Fruit fly (Drosophila melanogaster) whole organism: ENCODE measurements around the gene CG8460.

ENCODE experiments used
- CG8478 ChIP-seq: fragments of >200 bp; optimal IDR thresholded peaks from 2 replicates; lab custom pipeline; 2018; ENCODE audit warnings: inconsistent platforms
- Dll ChIP-seq: fragments of >200 bp; optimal IDR thresholded peaks from 2 replicates; lab custom pipeline; 2017
- EcR ChIP-seq, 2 experiments: fragments of >200 bp; optimal IDR thresholded peaks; 2 replicates each; lab custom pipeline; 2017; ENCODE audit warnings: missing biosample characterization in 2 of 2, missing genetic modification characterization in 2 of 2, missing genetic modification reagents in 2 of 2
- pan ChIP-seq: fragments of >200 bp; optimal IDR thresholded peaks from 2 replicates; lab custom pipeline; 2017
- psq ChIP-seq: fragments of >200 bp; optimal IDR thresholded peaks from 2 replicates; lab custom pipeline; 2017
- usp ChIP-seq: fragments of >200 bp; optimal IDR thresholded peaks from 2 replicates; lab custom pipeline; 2017; ENCODE audit warnings: missing biosample characterization, missing genetic modification characterization, mixed read lengths

Gene CG8460

dm6 chr2L:8233571-8233970 lies 36.6 kb downstream of the CG8460 start:
- TF ChIP-seq EcR (GFP tag; optimal IDR thresholded peaks at IDR 0.05; lab: Kevin White, UChicago) (no peak), Dll (no peak), pan (lab: Kevin White, UChicago) (no peak), psq (lab: Kevin White, UChicago) (no peak), CG8478 (no peak), usp (GFP tag; lab: Kevin White, UChicago) (no peak)

- TF ChIP-seq CG8478, result no peak
- no peak for TF ChIP-seq pan (lab: Kevin White, UChicago)
- TF ChIP-seq psq (lab: Kevin White, UChicago), result no peak
- TF ChIP-seq Dll, result no peak
- TF ChIP-seq usp (GFP tag; lab: Kevin White, UChicago), result no peak
- no peak for TF ChIP-seq EcR (GFP tag; optimal IDR thresholded peaks at IDR 0.05; lab: Kevin White, UChicago)
These were observed 42.1 kb downstream of the CG8460 start for dm6 chr2L:8239032-8239650.

- no peak for TF ChIP-seq EcR (GFP tag; optimal IDR thresholded peaks at IDR 0.05; lab: Kevin White, UChicago)
- TF ChIP-seq pan (lab: Kevin White, UChicago), result no peak
- no peak for TF ChIP-seq Dll
- TF ChIP-seq psq (lab: Kevin White, UChicago), result no peak
- no peak for TF ChIP-seq CG8478
- no peak for TF ChIP-seq usp (GFP tag; lab: Kevin White, UChicago)
These were observed 42.8 kb downstream of the CG8460 start, which contains the start of gene Pvr for dm6 chr2L:8239712-8240245. Gene Pvr (minus strand): TSS chr2L:8239878.

dm6 chr2L:8241700-8242099 lies 44.7 kb downstream of the CG8460 start, which contains the start of gene Spn28F:
Gene Spn28F (minus strand): TSS chr2L:8241800.
- TF ChIP-seq psq (lab: Kevin White, UChicago) (no peak), pan (lab: Kevin White, UChicago) (no peak), Dll (no peak), EcR (GFP tag; optimal IDR thresholded peaks at IDR 0.05; lab: Kevin White, UChicago) (no peak), usp (GFP tag; lab: Kevin White, UChicago) (no peak), CG8478 (no peak)

- TF ChIP-seq psq (lab: Kevin White, UChicago), result no peak
These were observed 45.2 kb downstream of the CG8460 start, which contains the start of gene CG14277 for dm6 chr2L:8242186-8242585. Gene CG14277 (plus strand): TSS chr2L:8242486.

- TF ChIP-seq CG8478, result no peak
- no peak for TF ChIP-seq Dll
- no peak for TF ChIP-seq EcR (GFP tag; optimal IDR thresholded peaks at IDR 0.05; lab: Kevin White, UChicago)
- no peak for TF ChIP-seq usp (GFP tag; lab: Kevin White, UChicago)
- no peak for TF ChIP-seq psq (lab: Kevin White, UChicago)
- TF ChIP-seq pan (lab: Kevin White, UChicago), result no peak
These were observed 46.9 kb downstream of the CG8460 start, which contains the start of gene CG43057 for dm6 chr2L:8243903-8244302. Gene CG43057 (minus strand): TSS chr2L:8244003.
